Fruit fly (Drosophila melanogaster) whole organism, embryonic: Measurements from ENCODE around the gene ea.
A peak's percentile ranks its signal among the peaks of the same experiment; 100 is the strongest.

Experiments
- Bteb2 ChIP-seq: fragments of 200-800 bp; sonication (Bioruptor generic); optimal IDR thresholded peaks from 2 replicates; lab custom pipeline; 2016; ENCODE audit warnings: missing biosample characterization, missing genetic modification characterization
- CG10321 ChIP-seq: fragments of 200-800 bp; sonication (Bioruptor generic); IDR thresholded peaks from 2 replicates; pipeline ENCODE4 v1.3.6; 2022; ENCODE audit warnings: missing biosample characterization, missing genetic modification characterization
- CG11085 ChIP-seq: fragments of 200-800 bp; sonication (Bioruptor generic); IDR thresholded peaks from 2 replicates; pipeline ENCODE4 v1.3.6; 2022; ENCODE audit warnings: missing biosample characterization, missing genetic modification characterization
- CG11093 ChIP-seq: fragments of 200-800 bp; sonication (Bioruptor generic); IDR thresholded peaks from 3 replicates; pipeline ENCODE4 v1.3.6; 2022; ENCODE audit warnings: missing biosample characterization, missing genetic modification characterization
- CG11456 ChIP-seq: fragments of 200-800 bp; sonication (Bioruptor generic); IDR thresholded peaks from 3 replicates; pipeline ENCODE4 v1.3.6; 2022; ENCODE audit warnings: missing biosample characterization, missing genetic modification characterization
- CG11723 ChIP-seq: fragments of 200-800 bp; sonication (Bioruptor generic); optimal IDR thresholded peaks from 2 replicates; lab custom pipeline; 2017; ENCODE audit warnings: missing biosample characterization, mild to moderate bottlenecking, missing genetic modification characterization
- CG13424 ChIP-seq: fragments of 200-800 bp; sonication (Bioruptor generic); optimal IDR thresholded peaks from 2 replicates; lab custom pipeline; 2019; ENCODE audit warnings: missing biosample characterization, mild to moderate bottlenecking, missing genetic modification characterization, moderate library complexity
- CG14014 ChIP-seq: fragments of 200-800 bp; sonication (Bioruptor generic); IDR thresholded peaks from 2 replicates; pipeline ENCODE4 v1.3.6; 2022; ENCODE audit warnings: missing biosample characterization, missing genetic modification characterization
- CG14050 ChIP-seq: fragments of 200-800 bp; sonication (Bioruptor generic); IDR thresholded peaks from 3 replicates; pipeline ENCODE4 v1.3.6; 2022; ENCODE audit warnings: missing biosample characterization, missing genetic modification characterization
- CG15479 ChIP-seq: fragments of 200-800 bp; sonication (Bioruptor generic); optimal IDR thresholded peaks from 3 replicates; lab custom pipeline; 2019; ENCODE audit warnings: missing biosample characterization, mild to moderate bottlenecking, missing genetic modification characterization, moderate library complexity
- CG31224 ChIP-seq: fragments of 200-800 bp; sonication (Bioruptor generic); IDR thresholded peaks from 2 replicates; pipeline ENCODE4 v1.3.6; 2022; ENCODE audit warnings: missing biosample characterization, missing genetic modification characterization
- CG33557 ChIP-seq: fragments of 200-800 bp; sonication (Bioruptor generic); optimal IDR thresholded peaks from 2 replicates; lab custom pipeline; 2019; ENCODE audit warnings: missing biosample characterization, mild to moderate bottlenecking, missing genetic modification characterization, moderate library complexity
- CG3726 ChIP-seq: fragments of 200-800 bp; sonication (Bioruptor generic); IDR thresholded peaks from 3 replicates; pipeline ENCODE4, ENCODE4 v1.3.6; 2022; ENCODE audit warnings: missing biosample characterization, missing genetic modification characterization
- CG4820 ChIP-seq: fragments of 200-800 bp; sonication (Bioruptor generic); optimal IDR thresholded peaks from 3 replicates; lab custom pipeline; 2016; ENCODE audit warnings: missing biosample characterization, missing genetic modification characterization
- CG4854 ChIP-seq: fragments of 200-800 bp; sonication (Bioruptor generic); optimal IDR thresholded peaks from 2 replicates; lab custom pipeline; 2016; ENCODE audit warnings: missing biosample characterization, missing genetic modification characterization, inconsistent platforms
- CG5245 ChIP-seq: fragments of 200-800 bp; sonication (Bioruptor generic); optimal IDR thresholded peaks from 3 replicates; lab custom pipeline; 2016; ENCODE audit warnings: missing biosample characterization, missing genetic modification characterization
- CG7357 ChIP-seq: fragments of 200-800 bp; sonication (Bioruptor generic); IDR thresholded peaks from 3 replicates; pipeline ENCODE4 v1.3.6; 2022; ENCODE audit warnings: missing biosample characterization, missing genetic modification characterization
- CG8290 ChIP-seq, 3 experiments: fragments of 200-800 bp; sonication (Bioruptor generic); optimal IDR thresholded peaks; 2 replicates each; lab custom pipeline; 2016 to 2019; ENCODE audit warnings: missing biosample characterization in 3 of 3, missing genetic modification characterization in 3 of 3, mild to moderate bottlenecking in 2 of 3, moderate library complexity in 1 of 3
- CG9215 ChIP-seq: fragments of 200-800 bp; sonication (Bioruptor generic); IDR thresholded peaks from 2 replicates; pipeline ENCODE4 v1.3.6; 2022; ENCODE audit warnings: missing biosample characterization, missing genetic modification characterization
- CkIIα-i1 ChIP-seq: fragments of 200-800 bp; sonication (Bioruptor generic); IDR thresholded peaks from 2 replicates; pipeline ENCODE4 v1.3.6; 2022; ENCODE audit warnings: missing biosample characterization, missing genetic modification characterization
- Deaf1 ChIP-seq: fragments of 200-800 bp; optimal IDR thresholded peaks from 3 replicates; lab custom pipeline; 2019; ENCODE audit warnings: missing biosample characterization, mild to moderate bottlenecking, missing genetic modification characterization, moderate library complexity
- Dref ChIP-seq: fragments of 200-800 bp; sonication (Bioruptor generic); IDR thresholded peaks from 2 replicates; pipeline ENCODE4 v1.3.6; 2022; ENCODE audit warnings: missing biosample characterization, missing genetic modification characterization
- Drgx ChIP-seq: fragments of 200-800 bp; sonication (Bioruptor generic); IDR thresholded peaks from 2 replicates; pipeline ENCODE4 v1.3.6; 2022; ENCODE audit warnings: missing biosample characterization, missing genetic modification characterization
- Eip74EF ChIP-seq, 2 experiments: fragments of 200-800 bp in 1 of 2; fragments of >200 bp in 1 of 2; sonication (Bioruptor generic) in 1 of 2; optimal IDR thresholded peaks; 2 replicates each; lab custom pipeline; 2017 to 2019; ENCODE audit warnings: missing biosample characterization in 2 of 2, missing genetic modification characterization in 2 of 2, mild to moderate bottlenecking in 1 of 2, moderate library complexity in 1 of 2
- Hey ChIP-seq: fragments of 200-800 bp; sonication (Bioruptor generic); optimal IDR thresholded peaks from 3 replicates; lab custom pipeline; 2018; ENCODE audit warnings: missing biosample characterization, mild to moderate bottlenecking, missing genetic modification characterization
- Hmr ChIP-seq: fragments of 200-800 bp; sonication (Bioruptor generic); optimal IDR thresholded peaks from 3 replicates; lab custom pipeline; 2017; ENCODE audit warnings: mild to moderate bottlenecking, missing biosample characterization, missing genetic modification reagents, missing genetic modification characterization
- Kr ChIP-seq: fragments of 200-800 bp; sonication (Bioruptor generic); optimal IDR thresholded peaks from 2 replicates; lab custom pipeline; 2017; ENCODE audit warnings: missing biosample characterization, mild to moderate bottlenecking, missing genetic modification characterization
- Lhr ChIP-seq: fragments of 200-800 bp; sonication (Bioruptor generic); optimal IDR thresholded peaks from 3 replicates; lab custom pipeline; 2017; ENCODE audit warnings: mild to moderate bottlenecking, missing biosample characterization, missing genetic modification reagents, missing genetic modification characterization
- Lpt ChIP-seq: fragments of >200 bp; optimal IDR thresholded peaks from 2 replicates; lab custom pipeline; 2018; ENCODE audit warnings: missing biosample characterization, missing genetic modification characterization
- Nf-YA ChIP-seq: fragments of 200-800 bp; sonication (Bioruptor generic); IDR thresholded peaks from 2 replicates; pipeline ENCODE4 v1.3.6; 2022; ENCODE audit warnings: missing biosample characterization, missing genetic modification characterization
- Oli ChIP-seq: fragments of 200-800 bp; sonication (Bioruptor generic); optimal IDR thresholded peaks from 2 replicates; lab custom pipeline; 2018; ENCODE audit warnings: missing biosample characterization, mild to moderate bottlenecking, missing genetic modification characterization, moderate library complexity
- PHDP ChIP-seq: fragments of 200-800 bp; sonication (Bioruptor generic); optimal IDR thresholded peaks from 3 replicates; lab custom pipeline; 2018; ENCODE audit warnings: missing biosample characterization, mild to moderate bottlenecking, missing genetic modification characterization, moderate library complexity
- Side ChIP-seq: fragments of 200-800 bp; sonication (Bioruptor generic); optimal IDR thresholded peaks from 2 replicates; lab custom pipeline; 2016; ENCODE audit warnings: missing biosample characterization, missing genetic modification characterization
- Stat92E ChIP-seq, 3 experiments: fragments of >200 bp in 2 of 3; fragments of 200-800 bp in 1 of 3; sonication (Bioruptor generic) in 1 of 3; optimal IDR thresholded peaks; 2 replicates each; lab custom pipeline; 2017 to 2019; ENCODE audit warnings: missing biosample characterization in 3 of 3, missing genetic modification characterization in 3 of 3, mild to moderate bottlenecking in 1 of 3, moderate library complexity in 1 of 3
- Xbp1 ChIP-seq: fragments of 200-800 bp; sonication (Bioruptor generic); optimal IDR thresholded peaks from 3 replicates; lab custom pipeline; 2016; ENCODE audit warnings: missing biosample characterization, mild to moderate bottlenecking, missing genetic modification characterization
- bab2 ChIP-seq: fragments of 200-800 bp; sonication (Bioruptor generic); optimal IDR thresholded peaks from 2 replicates; lab custom pipeline; 2016; ENCODE audit warnings: missing biosample characterization, missing genetic modification characterization
- bowl ChIP-seq: fragments of 200-800 bp; sonication (Bioruptor generic); IDR thresholded peaks from 2 replicates; pipeline ENCODE4 v1.3.6; 2022; ENCODE audit warnings: missing biosample characterization, missing genetic modification characterization
- br ChIP-seq: fragments of >200 bp; optimal IDR thresholded peaks from 2 replicates; lab custom pipeline; 2017
- chinmo ChIP-seq: fragments of 200-800 bp; sonication (Bioruptor generic); IDR thresholded peaks from 4 replicates; pipeline ENCODE4 v1.3.6; 2022; ENCODE audit warnings: missing biosample characterization, missing genetic modification characterization; ENCODE audit not compliant: partially characterized antibody
- da ChIP-seq: fragments of 200-800 bp; sonication (Bioruptor generic); optimal IDR thresholded peaks from 2 replicates; lab custom pipeline; 2016; ENCODE audit warnings: missing biosample characterization, missing genetic modification characterization
- dati ChIP-seq: fragments of 200-800 bp; sonication (Bioruptor generic); IDR thresholded peaks from 2 replicates; pipeline ENCODE4 v1.3.6; 2022; ENCODE audit warnings: missing biosample characterization, missing genetic modification characterization
- fd102C ChIP-seq: fragments of 200-800 bp; sonication (Bioruptor generic); optimal IDR thresholded peaks from 2 replicates; lab custom pipeline; 2018; ENCODE audit warnings: missing biosample characterization, mild to moderate bottlenecking, missing genetic modification characterization, moderate library complexity
- nerfin-2 ChIP-seq: fragments of 200-800 bp; sonication (Bioruptor generic); IDR thresholded peaks from 2 replicates; pipeline ENCODE4 v1.3.6; 2022; ENCODE audit warnings: missing biosample characterization, missing genetic modification characterization; ENCODE audit not compliant: partially characterized antibody
- nom ChIP-seq: fragments of 200-800 bp; sonication (Bioruptor generic); optimal IDR thresholded peaks from 2 replicates; lab custom pipeline; 2017; ENCODE audit warnings: missing biosample characterization, missing genetic modification characterization, mild to moderate bottlenecking, moderate library complexity, missing genetic modification reagents
- pnt ChIP-seq: fragments of 200-800 bp; sonication (Bioruptor generic); optimal IDR thresholded peaks from 3 replicates; lab custom pipeline; 2016; ENCODE audit warnings: missing biosample characterization, missing genetic modification characterization
- sima ChIP-seq: fragments of 200-800 bp; sonication (Bioruptor generic); optimal IDR thresholded peaks from 2 replicates; lab custom pipeline; 2016; ENCODE audit warnings: missing biosample characterization, missing genetic modification characterization
- sob ChIP-seq: fragments of 200-800 bp; sonication (Bioruptor generic); IDR thresholded peaks from 2 replicates; pipeline ENCODE4 v1.3.6; 2022; ENCODE audit warnings: missing biosample characterization, missing genetic modification characterization
- tll ChIP-seq, 2 experiments: fragments of 200-800 bp in 1 of 2; fragments of >200 bp in 1 of 2; sonication (Bioruptor generic) in 1 of 2; optimal IDR thresholded peaks; 2 replicates each; lab custom pipeline; 2017 to 2019; ENCODE audit warnings: missing biosample characterization in 2 of 2, missing genetic modification characterization in 2 of 2, mild to moderate bottlenecking in 1 of 2, moderate library complexity in 1 of 2
- twi ChIP-seq: fragments of 200-800 bp; optimal IDR thresholded peaks from 2 replicates; lab custom pipeline; 2019; ENCODE audit warnings: missing biosample characterization, mild to moderate bottlenecking, missing genetic modification characterization, moderate library complexity
- wor ChIP-seq: fragments of 200-800 bp; sonication (Bioruptor generic); IDR thresholded peaks from 2 replicates; pipeline ENCODE4 v1.3.6; 2022; ENCODE audit warnings: missing biosample characterization, missing genetic modification characterization
- zfh2 ChIP-seq: fragments of 200-800 bp; sonication (Bioruptor generic); optimal IDR thresholded peaks from 2 replicates; lab custom pipeline; 2016; ENCODE audit warnings: missing biosample characterization, missing genetic modification characterization

ea gene

DNA sequence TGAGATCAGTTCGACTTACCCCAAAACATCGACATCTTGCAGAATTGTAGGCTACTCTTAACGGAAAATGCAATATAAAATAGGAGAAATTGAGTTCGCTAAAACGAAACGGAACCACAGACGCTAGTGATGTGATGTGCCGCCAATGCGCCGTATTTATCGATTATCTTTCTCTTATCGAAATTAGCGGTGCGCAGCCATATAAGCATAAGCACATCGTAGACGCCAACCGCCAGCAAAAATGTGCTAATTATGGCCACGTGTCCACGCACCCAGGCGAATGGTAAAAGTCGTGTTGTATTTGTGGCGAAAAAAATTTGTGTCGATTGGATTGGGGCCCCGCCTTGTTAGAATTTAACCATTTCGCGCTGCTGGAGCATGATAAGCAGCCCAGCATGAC, 4.5 kb downstream of the ea start, which contains the start of the genes Fkbp39 and Cyfip (continued):
- no peak for TF ChIP-seq CG3726 (GFP tag; lab: Robert Waterston, UW)
- no peak for TF ChIP-seq CG8290 (GFP tag; optimal IDR thresholded peaks at IDR 0.05; lab: Kevin White, UChicago)
- TF ChIP-seq CG8290 (tag; optimal IDR thresholded peaks at IDR 0.05; lab: Kevin White, UChicago) = no peak
- TF ChIP-seq CG14014 = peak; percentile 51; the same call in 1 of the 2 replicates
- TF ChIP-seq CG4854 (GFP tag; lab: Kevin White, UChicago) = peak; percentile 30
- no peak for TF ChIP-seq Deaf1 (tag; lab: Kevin White, UChicago)
- TF ChIP-seq br (lab: Kevin White, UChicago) = no peak
- TF ChIP-seq Bteb2 = no peak
- TF ChIP-seq tll (GFP tag; optimal IDR thresholded peaks at IDR 0.05; lab: Kevin White, UChicago) = peak in 1 of 2 experiments; percentile 11
- TF ChIP-seq chinmo (GFP tag; lab: Robert Waterston, UW) = 0 out of 4 replicates have a peak, but pooled peaks have one; percentile 65
- TF ChIP-seq CG11723 = no peak
- peak; percentile 39; the same call in 1 of the 2 replicates for TF ChIP-seq nerfin-2
- TF ChIP-seq Stat92E (GFP tag; optimal IDR thresholded peaks at IDR 0.05; lab: Kevin White, UChicago) = peak in 1 of 3 experiments; percentile 61
- TF ChIP-seq pnt (GFP tag; lab: Kevin White, UChicago) = no peak
- TF ChIP-seq Oli (tag; lab: Kevin White, UChicago) = no peak
- no peak for TF ChIP-seq CG15479 (GFP tag; lab: Kevin White, UChicago)
- peak; percentile 78 for TF ChIP-seq Hmr (GFP tag; lab: Kevin White, UChicago)
- TF ChIP-seq twi (tag; lab: Kevin White, UChicago) = no peak
- no peak for TF ChIP-seq sima (GFP tag; lab: Kevin White, UChicago)
- TF ChIP-seq CG13424 (tag; lab: Kevin White, UChicago) = peak; percentile 26
- peak; percentile 99 for TF ChIP-seq Dref (GFP tag; lab: Robert Waterston, UW)
- TF ChIP-seq CG11093 (GFP tag; lab: Robert Waterston, UW) = no peak
- TF ChIP-seq PHDP (tag; lab: Kevin White, UChicago) = peak; percentile 17
- no peak for TF ChIP-seq Eip74EF (GFP tag; optimal IDR thresholded peaks at IDR 0.05; lab: Kevin White, UChicago)
- TF ChIP-seq dati (GFP tag; lab: Robert Waterston, UW) = no peak
- TF ChIP-seq Kr (GFP tag; lab: Kevin White, UChicago) = no peak
- no peak for TF ChIP-seq bowl (GFP tag; lab: Robert Waterston, UW)
- TF ChIP-seq CG11085 (GFP tag; lab: Robert Waterston, UW) = no peak
- peak; percentile 62; the same call in 1 of the 3 replicates for TF ChIP-seq CG11456 (GFP tag; lab: Robert Waterston, UW)
- no peak for TF ChIP-seq CG14050 (GFP tag; lab: Robert Waterston, UW)
- TF ChIP-seq Nf-YA (GFP tag; lab: Robert Waterston, UW) = no peak
- TF ChIP-seq CG7357 = no peak
- TF ChIP-seq fd102C (GFP tag; lab: Kevin White, UChicago) = peak; percentile 4
- no peak for TF ChIP-seq CG10321 (GFP tag; lab: Robert Waterston, UW)
- no peak for TF ChIP-seq CG9215 (GFP tag; lab: Robert Waterston, UW)
- peak; percentile 81 for TF ChIP-seq sob (GFP tag; lab: Robert Waterston, UW)
- no peak for TF ChIP-seq CG5245 (GFP tag; lab: Kevin White, UChicago)
- TF ChIP-seq Xbp1 (GFP tag; lab: Kevin White, UChicago) = peak; percentile 65
- peak; percentile 76 for TF ChIP-seq zfh2 (GFP tag; lab: Kevin White, UChicago)
- TF ChIP-seq CG4820 (GFP tag; lab: Kevin White, UChicago) = no peak
- TF ChIP-seq Drgx = no peak
- TF ChIP-seq da (GFP tag; lab: Kevin White, UChicago) = peak; percentile 51
- TF ChIP-seq Hey (tag; lab: Kevin White, UChicago) = no peak
- peak; percentile 29 for TF ChIP-seq bab2
- TF ChIP-seq Lpt (GFP tag; lab: Kevin White, UChicago) = no peak
- no peak for TF ChIP-seq wor (GFP tag; lab: Robert Waterston, UW)
- no peak for TF ChIP-seq CG31224 (GFP tag; lab: Robert Waterston, UW)
- TF ChIP-seq Lhr = peak; percentile 94
- TF ChIP-seq nom = no peak
- TF ChIP-seq Side (GFP tag; lab: Kevin White, UChicago) = peak; percentile 67
- TF ChIP-seq CkIIα-i1 (GFP tag; lab: Robert Waterston, UW) = no peak
- no peak for TF ChIP-seq CG33557 (GFP tag; lab: Kevin White, UChicago)
